Fruit fly (Drosophila melanogaster) whole organism, embryonic: Measurements from ENCODE around the gene pnt.

Experiments
- CG10462 ChIP-seq: fragments of 200-800 bp; sonication (Bioruptor generic); optimal IDR thresholded peaks from 2 replicates; lab custom pipeline; 2016; ENCODE audit warnings: missing biosample characterization, missing genetic modification characterization
- CG11696 ChIP-seq: fragments of 200-800 bp; sonication (Bioruptor generic); IDR thresholded peaks from 2 replicates; pipeline ENCODE4 v1.3.6; 2022; ENCODE audit warnings: missing biosample characterization, missing genetic modification characterization
- CG12155 ChIP-seq: fragments of 200-800 bp; sonication (Bioruptor generic); optimal IDR thresholded peaks from 3 replicates; lab custom pipeline; 2016; ENCODE audit warnings: missing biosample characterization, missing genetic modification characterization
- CG1233 ChIP-seq: fragments of 200-800 bp; sonication (Bioruptor generic); optimal IDR thresholded peaks from 4 replicates; lab custom pipeline; 2018; ENCODE audit warnings: missing biosample characterization, mild to moderate bottlenecking, missing genetic modification characterization
- CG14710 ChIP-seq: fragments of 200-800 bp; sonication (Bioruptor generic); optimal IDR thresholded peaks from 3 replicates; lab custom pipeline; 2019; ENCODE audit warnings: missing biosample characterization, mild to moderate bottlenecking, missing genetic modification characterization, moderate library complexity
- CG14860 ChIP-seq: fragments of 200-800 bp; sonication (Bioruptor generic); IDR thresholded peaks from 3 replicates; pipeline ENCODE4 v1.3.6; 2022; ENCODE audit warnings: missing biosample characterization, missing genetic modification characterization; ENCODE audit not compliant: partially characterized antibody
- CG1529 ChIP-seq: fragments of 200-800 bp; sonication (Bioruptor generic); optimal IDR thresholded peaks from 3 replicates; lab custom pipeline; 2018; ENCODE audit warnings: missing biosample characterization, missing genetic modification characterization
- CG1603 ChIP-seq: fragments of 200-800 bp; sonication (Bioruptor generic); optimal IDR thresholded peaks from 2 replicates; lab custom pipeline; 2019; ENCODE audit warnings: missing biosample characterization, mild to moderate bottlenecking, missing genetic modification characterization, moderate library complexity
- CG16779 ChIP-seq: fragments of 200-800 bp; sonication (Bioruptor generic); IDR thresholded peaks from 2 replicates; pipeline ENCODE4 v1.3.6; 2022; ENCODE audit warnings: missing biosample characterization, missing genetic modification characterization
- CG16863 ChIP-seq: fragments of 200-800 bp; sonication (Bioruptor generic); optimal IDR thresholded peaks from 3 replicates; lab custom pipeline; 2016; ENCODE audit warnings: missing biosample characterization, missing genetic modification characterization
- CG17361 ChIP-seq: fragments of 200-800 bp; sonication (Bioruptor generic); IDR thresholded peaks from 3 replicates; pipeline ENCODE4 v1.3.6; 2022; ENCODE audit warnings: missing biosample characterization, missing genetic modification characterization
- CG30403 ChIP-seq: fragments of 200-800 bp; sonication (Bioruptor generic); optimal IDR thresholded peaks from 3 replicates; lab custom pipeline; 2016; ENCODE audit warnings: missing biosample characterization, missing genetic modification characterization
- CG34224 ChIP-seq: fragments of 200-800 bp; sonication (Bioruptor generic); IDR thresholded peaks from 3 replicates; pipeline ENCODE4 v1.3.6; 2022; ENCODE audit warnings: missing biosample characterization, missing genetic modification characterization; ENCODE audit not compliant: partially characterized antibody
- CG3838 ChIP-seq: fragments of 200-800 bp; sonication (Bioruptor generic); optimal IDR thresholded peaks from 3 replicates; lab custom pipeline; 2016; ENCODE audit warnings: missing biosample characterization, missing genetic modification characterization
- CG3995 ChIP-seq: fragments of 200-800 bp; sonication (Bioruptor generic); optimal IDR thresholded peaks from 3 replicates; lab custom pipeline; 2016; ENCODE audit warnings: missing biosample characterization, missing genetic modification characterization
- CG4820 ChIP-seq: fragments of 200-800 bp; sonication (Bioruptor generic); optimal IDR thresholded peaks from 3 replicates; lab custom pipeline; 2016; ENCODE audit warnings: missing biosample characterization, missing genetic modification characterization
- CG6813 ChIP-seq: fragments of 200-800 bp; sonication (Bioruptor generic); optimal IDR thresholded peaks from 2 replicates; lab custom pipeline; 2017; ENCODE audit warnings: missing biosample characterization, missing genetic modification characterization, mild to moderate bottlenecking, moderate library complexity, missing genetic modification reagents
- CG7372 ChIP-seq: fragments of 200-800 bp; sonication (Bioruptor generic); IDR thresholded peaks from 2 replicates; pipeline ENCODE4 v1.3.6; 2022; ENCODE audit warnings: missing biosample characterization, missing genetic modification characterization
- CG7928 ChIP-seq: fragments of 200-800 bp; sonication (Bioruptor generic); optimal IDR thresholded peaks from 2 replicates; lab custom pipeline; 2017; ENCODE audit warnings: missing biosample characterization, mild to moderate bottlenecking, missing genetic modification characterization
- CG9727 ChIP-seq: fragments of 200-800 bp; sonication (Bioruptor generic); optimal IDR thresholded peaks from 3 replicates; lab custom pipeline; 2017; ENCODE audit warnings: missing biosample characterization, mild to moderate bottlenecking, missing genetic modification characterization
- D ChIP-seq, 2 experiments: fragments of 200-800 bp in 1 of 2; fragments of >200 bp in 1 of 2; sonication (Bioruptor generic) in 1 of 2; optimal IDR thresholded peaks; 2 replicates in 1 of 2; 3 replicates in 1 of 2; lab custom pipeline; 2017; ENCODE audit warnings: mild to moderate bottlenecking in 1 of 2, missing biosample characterization in 1 of 2, missing genetic modification characterization in 1 of 2, missing genetic modification reagents in 1 of 2
- Dek ChIP-seq: fragments of 200-800 bp; sonication (Bioruptor generic); optimal IDR thresholded peaks from 3 replicates; lab custom pipeline; 2019; ENCODE audit warnings: missing biosample characterization, mild to moderate bottlenecking, missing genetic modification characterization, moderate library complexity
- E2f2 ChIP-seq: fragments of 200-800 bp; sonication (Bioruptor generic); IDR thresholded peaks from 2 replicates; pipeline ENCODE4 v1.3.6; 2022; ENCODE audit warnings: missing biosample characterization, missing genetic modification characterization
- Fer1 ChIP-seq: fragments of 200-800 bp; sonication (Bioruptor generic); optimal IDR thresholded peaks from 2 replicates; lab custom pipeline; 2017; ENCODE audit warnings: missing biosample characterization, mild to moderate bottlenecking, missing genetic modification characterization
- H2.0 ChIP-seq: fragments of 200-800 bp; sonication (Bioruptor generic); IDR thresholded peaks from 2 replicates; pipeline ENCODE4 v1.3.6; 2022; ENCODE audit warnings: missing biosample characterization, missing genetic modification characterization
- HLHmδ ChIP-seq: fragments of 200-800 bp; sonication (Bioruptor generic); optimal IDR thresholded peaks from 2 replicates; lab custom pipeline; 2018; ENCODE audit warnings: missing biosample characterization, mild to moderate bottlenecking, missing genetic modification characterization, moderate library complexity
- Hr39 ChIP-seq: fragments of >200 bp; optimal IDR thresholded peaks from 2 replicates; lab custom pipeline; 2017
- MESR4 ChIP-seq: fragments of 200-800 bp; sonication (Bioruptor generic); optimal IDR thresholded peaks from 2 replicates; lab custom pipeline; 2018; ENCODE audit warnings: missing biosample characterization, mild to moderate bottlenecking, missing genetic modification characterization, moderate library complexity
- NC2β ChIP-seq: fragments of 200-800 bp; sonication (Bioruptor generic); optimal IDR thresholded peaks from 2 replicates; lab custom pipeline; 2016; ENCODE audit warnings: missing biosample characterization, missing genetic modification characterization
- Rx ChIP-seq: fragments of 200-800 bp; sonication (Bioruptor generic); IDR thresholded peaks from 2 replicates; pipeline ENCODE4 v1.3.6; 2022; ENCODE audit warnings: missing biosample characterization, missing genetic modification characterization
- Sin3A ChIP-seq: fragments of >200 bp; optimal IDR thresholded peaks from 2 replicates; lab custom pipeline; 2018
- Vsx1 ChIP-seq: fragments of 200-800 bp; sonication (Bioruptor generic); optimal IDR thresholded peaks from 2 replicates; lab custom pipeline; 2017; ENCODE audit warnings: missing biosample characterization, mild to moderate bottlenecking, missing genetic modification characterization, missing genetic modification reagents
- ac ChIP-seq: fragments of 200-800 bp; sonication (Bioruptor generic); optimal IDR thresholded peaks from 3 replicates; lab custom pipeline; 2017; ENCODE audit warnings: missing biosample characterization, mild to moderate bottlenecking, missing genetic modification characterization
- bab2 ChIP-seq: fragments of 200-800 bp; sonication (Bioruptor generic); optimal IDR thresholded peaks from 2 replicates; lab custom pipeline; 2016; ENCODE audit warnings: missing biosample characterization, missing genetic modification characterization
- bsh ChIP-seq, 2 experiments: fragments of 200-800 bp; sonication (Bioruptor generic); optimal IDR thresholded peaks; 2 replicates each; lab custom pipeline; 2017 to 2018; ENCODE audit warnings: mild to moderate bottlenecking in 2 of 2, missing biosample characterization in 2 of 2, missing genetic modification characterization in 2 of 2, moderate library complexity in 1 of 2
- chif ChIP-seq, 2 experiments: fragments of 200-800 bp; sonication (Bioruptor generic); optimal IDR thresholded peaks; 3 replicates each; lab custom pipeline; 2016; ENCODE audit warnings: missing biosample characterization in 2 of 2, missing genetic modification characterization in 2 of 2
- chn ChIP-seq: fragments of 200-800 bp; sonication (Bioruptor generic); optimal IDR thresholded peaks from 2 replicates; lab custom pipeline; 2016; ENCODE audit warnings: missing biosample characterization, missing genetic modification characterization
- ems ChIP-seq: fragments of 200-800 bp; sonication (Bioruptor generic); optimal IDR thresholded peaks from 3 replicates; lab custom pipeline; 2016; ENCODE audit warnings: missing biosample characterization, missing genetic modification characterization
- gsb-n ChIP-seq: fragments of 200-800 bp; sonication (Bioruptor generic); optimal IDR thresholded peaks from 3 replicates; lab custom pipeline; 2018; ENCODE audit warnings: missing biosample characterization, mild to moderate bottlenecking, missing genetic modification characterization
- gt ChIP-seq: fragments of 200-800 bp; sonication (Bioruptor generic); IDR thresholded peaks from 2 replicates; pipeline ENCODE4 v1.3.6; 2022; ENCODE audit warnings: missing biosample characterization, missing genetic modification characterization
- kah ChIP-seq: fragments of 200-800 bp; sonication (Bioruptor generic); optimal IDR thresholded peaks from 2 replicates; lab custom pipeline; 2018; ENCODE audit warnings: missing biosample characterization, mild to moderate bottlenecking, missing genetic modification characterization
- lab ChIP-seq: fragments of 200-800 bp; sonication (Bioruptor generic); optimal IDR thresholded peaks from 3 replicates; lab custom pipeline; 2017; ENCODE audit warnings: missing biosample characterization, missing genetic modification characterization, mild to moderate bottlenecking, moderate library complexity, missing genetic modification reagents
- nau ChIP-seq: fragments of 200-800 bp; sonication (Bioruptor generic); optimal IDR thresholded peaks from 3 replicates; lab custom pipeline; 2017; ENCODE audit warnings: missing biosample characterization, mild to moderate bottlenecking, missing genetic modification characterization, missing genetic modification reagents
- pnt ChIP-seq: fragments of 200-800 bp; sonication (Bioruptor generic); optimal IDR thresholded peaks from 3 replicates; lab custom pipeline; 2016; ENCODE audit warnings: missing biosample characterization, missing genetic modification characterization
- row ChIP-seq: fragments of 200-800 bp; sonication (Bioruptor generic); IDR thresholded peaks from 3 replicates; pipeline ENCODE4 v1.3.6; 2022; ENCODE audit warnings: missing biosample characterization, missing genetic modification characterization
- run ChIP-seq: fragments of 200-800 bp; sonication (Bioruptor generic); optimal IDR thresholded peaks from 3 replicates; lab custom pipeline; 2018; ENCODE audit warnings: missing biosample characterization, mild to moderate bottlenecking, missing genetic modification characterization
- salm ChIP-seq: fragments of 200-800 bp; sonication (Bioruptor generic); optimal IDR thresholded peaks from 2 replicates; lab custom pipeline; 2018; ENCODE audit warnings: missing biosample characterization, mild to moderate bottlenecking, missing genetic modification characterization
- sima ChIP-seq: fragments of 200-800 bp; sonication (Bioruptor generic); optimal IDR thresholded peaks from 2 replicates; lab custom pipeline; 2016; ENCODE audit warnings: missing biosample characterization, missing genetic modification characterization
- slbo ChIP-seq: fragments of 200-800 bp; sonication (Bioruptor generic); IDR thresholded peaks from 2 replicates; pipeline ENCODE4 v1.3.6; 2022; ENCODE audit warnings: missing biosample characterization, missing genetic modification characterization
- vnd ChIP-seq: fragments of 200-800 bp; sonication (Bioruptor generic); IDR thresholded peaks from 3 replicates; pipeline ENCODE4 v1.3.6; 2022; ENCODE audit warnings: missing biosample characterization, missing genetic modification characterization; ENCODE audit not compliant: partially characterized antibody
- wor ChIP-seq: fragments of 200-800 bp; sonication (Bioruptor generic); IDR thresholded peaks from 2 replicates; pipeline ENCODE4 v1.3.6; 2022; ENCODE audit warnings: missing biosample characterization, missing genetic modification characterization
- yki ChIP-seq: fragments of >200 bp; optimal IDR thresholded peaks from 3 replicates; lab custom pipeline; 2018

pnt gene

dm6 chr3R:23315630-23316029, 30.3 kb downstream of the pnt start (continued):
- TF ChIP-seq CG14860 (no peak), CG3838 (GFP tag; lab: Kevin White, UChicago) (no peak), lab (GFP tag; lab: Kevin White, UChicago) (no peak), CG34224 (GFP tag; lab: Robert Waterston, UW) (no peak), run (tag; lab: Kevin White, UChicago) (no peak), Fer1 (no peak), nau (GFP tag; lab: Kevin White, UChicago) (no peak), H2.0 (GFP tag; lab: Robert Waterston, UW) (peak; percentile 68), gsb-n (peak; percentile 7), chn (GFP tag; lab: Kevin White, UChicago) (peak; percentile 4), pnt (GFP tag; lab: Kevin White, UChicago) (no peak), CG9727 (GFP tag; lab: Kevin White, UChicago) (peak; percentile 5), salm (tag; lab: Kevin White, UChicago) (no peak), CG12155 (GFP tag; lab: Kevin White, UChicago) (no peak), CG3995 (GFP tag; lab: Kevin White, UChicago) (no peak), CG14710 (tag; lab: Kevin White, UChicago) (no peak), vnd (GFP tag; lab: Robert Waterston, UW) (no peak), MESR4 (GFP tag; lab: Kevin White, UChicago) (no peak), D (optimal IDR thresholded peaks at IDR 0.05; lab: Kevin White, UChicago) (no peak), D (GFP tag; optimal IDR thresholded peaks at IDR 0.05; lab: Kevin White, UChicago) (no peak), Sin3A (lab: Kevin White, UChicago) (no peak), CG6813 (GFP tag; lab: Kevin White, UChicago) (no peak), HLHmδ (GFP tag; lab: Kevin White, UChicago) (no peak), CG1603 (tag; lab: Kevin White, UChicago) (peak; percentile 51), kah (GFP tag; lab: Kevin White, UChicago) (no peak), CG11696 (GFP tag; lab: Robert Waterston, UW) (no peak), chif (GFP tag; optimal IDR thresholded peaks at IDR 0.05; lab: Kevin White, UChicago) (peak; percentile 20 to 27), wor (GFP tag; lab: Robert Waterston, UW) (no peak), row (GFP tag; lab: Robert Waterston, UW) (peak; percentile 61), CG7372 (GFP tag; lab: Robert Waterston, UW) (no peak), bsh (GFP tag; optimal IDR thresholded peaks at IDR 0.05; lab: Kevin White, UChicago) (peak in 1 of 2 experiments; percentile 30), Hr39 (no peak), CG7928 (GFP tag; lab: Kevin White, UChicago) (no peak), CG1233 (GFP tag; lab: Kevin White, UChicago) (no peak), Dek (tag; lab: Kevin White, UChicago) (no peak), NC2β (no peak), sima (GFP tag; lab: Kevin White, UChicago) (no peak), CG16779 (no peak), CG1529 (GFP tag; lab: Kevin White, UChicago) (no peak), CG16863 (GFP tag; lab: Kevin White, UChicago) (peak; percentile 21), yki (no peak), E2f2 (0 out of 2 replicates have a peak, but pooled peaks have one; percentile 23), CG10462 (peak; percentile 17), CG30403 (GFP tag; lab: Kevin White, UChicago) (peak; percentile 27), Vsx1 (GFP tag; lab: Kevin White, UChicago) (no peak), bab2 (no peak), CG17361 (GFP tag; lab: Robert Waterston, UW) (no peak), Rx (no peak; the same call in 1 of the 2 replicates), slbo (GFP tag; lab: Robert Waterston, UW) (peak; percentile 16; the same call in 1 of the 2 replicates), gt (0 out of 2 replicates have a peak, but pooled peaks have one; percentile 8), ac (no peak), ems (GFP tag; lab: Kevin White, UChicago) (peak; percentile 11), CG4820 (GFP tag; lab: Kevin White, UChicago) (peak; percentile 24)
